Fruit fly (Drosophila melanogaster) whole organism, embryonic: ENCODE measurements around the gene Kr-h2.
A peak's percentile ranks its signal among the peaks of the same experiment; 100 is the strongest.

ENCODE experiments used
- Bgb ChIP-seq: fragments of 200-800 bp; sonication (Bioruptor generic); IDR thresholded peaks from 2 replicates; pipeline ENCODE4 v1.3.6; 2022; ENCODE audit warnings: missing biosample characterization, missing genetic modification characterization; ENCODE audit not compliant: partially characterized antibody
- CG11085 ChIP-seq: fragments of 200-800 bp; sonication (Bioruptor generic); IDR thresholded peaks from 2 replicates; pipeline ENCODE4 v1.3.6; 2022; ENCODE audit warnings: missing biosample characterization, missing genetic modification characterization
- CG11560 ChIP-seq: fragments of 200-800 bp; sonication (Bioruptor generic); IDR thresholded peaks from 3 replicates; pipeline ENCODE4 v1.3.6; 2022; ENCODE audit warnings: missing biosample characterization, missing genetic modification characterization
- CG13775 ChIP-seq: fragments of 200-800 bp; sonication (Bioruptor generic); optimal IDR thresholded peaks from 3 replicates; lab custom pipeline; 2017; ENCODE audit warnings: missing biosample characterization, mild to moderate bottlenecking, missing genetic modification characterization
- CG1603 ChIP-seq: fragments of 200-800 bp; sonication (Bioruptor generic); optimal IDR thresholded peaks from 2 replicates; lab custom pipeline; 2019; ENCODE audit warnings: missing biosample characterization, mild to moderate bottlenecking, missing genetic modification characterization, moderate library complexity
- CG17359 ChIP-seq: fragments of 200-800 bp; sonication (Bioruptor generic); optimal IDR thresholded peaks from 3 replicates; lab custom pipeline; 2018; ENCODE audit warnings: missing biosample characterization, mild to moderate bottlenecking, missing genetic modification characterization, moderate library complexity
- CG17829 ChIP-seq: fragments of 200-800 bp; optimal IDR thresholded peaks from 2 replicates; lab custom pipeline; 2019; ENCODE audit warnings: missing biosample characterization, mild to moderate bottlenecking, missing genetic modification characterization, moderate library complexity
- CG1832 ChIP-seq: fragments of 200-800 bp; sonication (Bioruptor generic); optimal IDR thresholded peaks from 2 replicates; lab custom pipeline; 2017; ENCODE audit warnings: missing biosample characterization, mild to moderate bottlenecking, missing genetic modification characterization, inconsistent platforms
- CG18599 ChIP-seq: fragments of 200-800 bp; sonication (Bioruptor generic); optimal IDR thresholded peaks from 3 replicates; lab custom pipeline; 2017; ENCODE audit warnings: missing biosample characterization, missing genetic modification characterization, mild to moderate bottlenecking, moderate library complexity, missing genetic modification reagents
- CG2199 ChIP-seq: fragments of 200-800 bp; sonication (Bioruptor generic); IDR thresholded peaks from 3 replicates; pipeline ENCODE4 v1.3.6; 2022; ENCODE audit warnings: missing biosample characterization, missing genetic modification characterization
- CG4282 ChIP-seq: fragments of 200-800 bp; sonication (Bioruptor generic); optimal IDR thresholded peaks from 2 replicates; lab custom pipeline; 2016; ENCODE audit warnings: missing biosample characterization, missing genetic modification characterization
- CG6272 ChIP-seq: fragments of 200-800 bp; sonication (Bioruptor generic); IDR thresholded peaks from 2 replicates; pipeline ENCODE4 v1.3.6; 2022; ENCODE audit warnings: missing biosample characterization, missing genetic modification characterization
- CG8478 ChIP-seq: fragments of >200 bp; optimal IDR thresholded peaks from 2 replicates; lab custom pipeline; 2018
- CG8944 ChIP-seq: fragments of 200-800 bp; sonication (Bioruptor generic); optimal IDR thresholded peaks from 3 replicates; lab custom pipeline; 2016; ENCODE audit warnings: missing biosample characterization, missing genetic modification characterization
- CkIIα-i1 ChIP-seq: fragments of 200-800 bp; sonication (Bioruptor generic); IDR thresholded peaks from 2 replicates; pipeline ENCODE4 v1.3.6; 2022; ENCODE audit warnings: missing biosample characterization, missing genetic modification characterization
- D19A ChIP-seq: fragments of 200-800 bp; optimal IDR thresholded peaks from 3 replicates; lab custom pipeline; 2019; ENCODE audit warnings: missing biosample characterization, mild to moderate bottlenecking, missing genetic modification characterization, moderate library complexity
- E2f2 ChIP-seq: fragments of 200-800 bp; sonication (Bioruptor generic); IDR thresholded peaks from 2 replicates; pipeline ENCODE4 v1.3.6; 2022; ENCODE audit warnings: missing biosample characterization, missing genetic modification characterization
- Gsc ChIP-seq: fragments of 200-800 bp; sonication (Bioruptor generic); IDR thresholded peaks from 2 replicates; pipeline ENCODE4 v1.3.6; 2022; ENCODE audit warnings: missing biosample characterization, missing genetic modification characterization
- HLH54F ChIP-seq: fragments of 200-800 bp; sonication (Bioruptor generic); optimal IDR thresholded peaks from 3 replicates; lab custom pipeline; 2016; ENCODE audit warnings: missing biosample characterization, missing genetic modification characterization
- Hand ChIP-seq: fragments of 200-800 bp; sonication (Bioruptor generic); optimal IDR thresholded peaks from 2 replicates; lab custom pipeline; 2017; ENCODE audit warnings: mild to moderate bottlenecking, missing biosample characterization, missing genetic modification reagents, missing genetic modification characterization
- Hey ChIP-seq: fragments of 200-800 bp; sonication (Bioruptor generic); optimal IDR thresholded peaks from 3 replicates; lab custom pipeline; 2018; ENCODE audit warnings: missing biosample characterization, mild to moderate bottlenecking, missing genetic modification characterization
- Lim3 ChIP-seq: fragments of 200-800 bp; sonication (Bioruptor generic); IDR thresholded peaks from 2 replicates; pipeline ENCODE4 v1.3.6; 2022; ENCODE audit warnings: missing biosample characterization, missing genetic modification characterization
- Meics ChIP-seq: fragments of 200-800 bp; sonication (Bioruptor generic); optimal IDR thresholded peaks from 2 replicates; lab custom pipeline; 2017; ENCODE audit warnings: missing biosample characterization, mild to moderate bottlenecking, missing genetic modification characterization
- Mrtf ChIP-seq: fragments of 200-800 bp; sonication (Bioruptor generic); IDR thresholded peaks from 3 replicates; pipeline ENCODE4 v1.3.6; 2022; ENCODE audit warnings: missing biosample characterization, missing genetic modification characterization
- NC2α ChIP-seq: fragments of 200-800 bp; sonication (Bioruptor generic); optimal IDR thresholded peaks from 2 replicates; lab custom pipeline; 2016; ENCODE audit warnings: missing biosample characterization, missing genetic modification characterization
- NFAT ChIP-seq: fragments of 200-800 bp; sonication (Bioruptor generic); IDR thresholded peaks from 2 replicates; pipeline ENCODE4 v1.3.6; 2022; ENCODE audit warnings: missing biosample characterization, missing genetic modification characterization
- Neu2 ChIP-seq: fragments of 200-800 bp; sonication (Bioruptor generic); optimal IDR thresholded peaks from 3 replicates; lab custom pipeline; 2016; ENCODE audit warnings: missing biosample characterization, missing genetic modification characterization, borderline replicate concordance
- Nf-YB ChIP-seq: fragments of 200-800 bp; sonication (Bioruptor generic); optimal IDR thresholded peaks from 3 replicates; lab custom pipeline; 2019; ENCODE audit warnings: missing biosample characterization, mild to moderate bottlenecking, missing genetic modification characterization, moderate library complexity
- ato ChIP-seq: fragments of 200-800 bp; sonication (Bioruptor generic); IDR thresholded peaks from 2 replicates; pipeline ENCODE4 v1.3.6; 2022; ENCODE audit warnings: missing biosample characterization, missing genetic modification characterization; ENCODE audit not compliant: partially characterized antibody
- az2 ChIP-seq: fragments of 200-800 bp; sonication (Bioruptor generic); optimal IDR thresholded peaks from 3 replicates; lab custom pipeline; 2016; ENCODE audit warnings: missing biosample characterization, missing genetic modification characterization
- chn ChIP-seq: fragments of 200-800 bp; sonication (Bioruptor generic); optimal IDR thresholded peaks from 2 replicates; lab custom pipeline; 2016; ENCODE audit warnings: missing biosample characterization, missing genetic modification characterization
- croc ChIP-seq: fragments of 200-800 bp; sonication (Bioruptor generic); conservative IDR thresholded peaks from 3 replicates; pipeline ENCODE4 v1.3.6; 2022; ENCODE audit warnings: missing biosample characterization, missing genetic modification characterization
- da ChIP-seq: fragments of 200-800 bp; sonication (Bioruptor generic); optimal IDR thresholded peaks from 2 replicates; lab custom pipeline; 2016; ENCODE audit warnings: missing biosample characterization, missing genetic modification characterization
- dm ChIP-seq: fragments of 200-800 bp; sonication (Bioruptor generic); optimal IDR thresholded peaks from 3 replicates; lab custom pipeline; 2016; ENCODE audit warnings: missing biosample characterization, missing genetic modification characterization
- dmrt99B ChIP-seq: fragments of 200-800 bp; sonication (Bioruptor generic); optimal IDR thresholded peaks from 2 replicates; lab custom pipeline; 2018; ENCODE audit warnings: missing biosample characterization, mild to moderate bottlenecking, missing genetic modification characterization, moderate library complexity
- en ChIP-seq: fragments of 200-800 bp; sonication (Bioruptor generic); optimal IDR thresholded peaks from 2 replicates; lab custom pipeline; 2016; ENCODE audit warnings: missing biosample characterization, missing genetic modification characterization
- fd64A ChIP-seq: fragments of 200-800 bp; sonication (Bioruptor generic); optimal IDR thresholded peaks from 3 replicates; lab custom pipeline; 2018; ENCODE audit warnings: missing biosample characterization, mild to moderate bottlenecking, missing genetic modification characterization
- fd96Cb ChIP-seq: fragments of 200-800 bp; sonication (Bioruptor generic); optimal IDR thresholded peaks from 2 replicates; lab custom pipeline; 2018; ENCODE audit warnings: missing biosample characterization, mild to moderate bottlenecking, missing genetic modification characterization, moderate library complexity
- grau ChIP-seq: fragments of 200-800 bp; optimal IDR thresholded peaks from 3 replicates; lab custom pipeline; 2019; ENCODE audit warnings: missing biosample characterization, mild to moderate bottlenecking, missing genetic modification characterization, moderate library complexity
- mld ChIP-seq: fragments of 200-800 bp; sonication (Bioruptor generic); IDR thresholded peaks from 3 replicates; pipeline ENCODE4 v1.3.6; 2022; ENCODE audit warnings: missing biosample characterization, missing genetic modification characterization; ENCODE audit not compliant: partially characterized antibody
- nerfin-2 ChIP-seq: fragments of 200-800 bp; sonication (Bioruptor generic); IDR thresholded peaks from 2 replicates; pipeline ENCODE4 v1.3.6; 2022; ENCODE audit warnings: missing biosample characterization, missing genetic modification characterization; ENCODE audit not compliant: partially characterized antibody
- pros ChIP-seq: fragments of 200-800 bp; sonication (Bioruptor generic); optimal IDR thresholded peaks from 3 replicates; lab custom pipeline; 2019; ENCODE audit warnings: missing biosample characterization, mild to moderate bottlenecking, missing genetic modification characterization, moderate library complexity
- scrt ChIP-seq: fragments of 200-800 bp; sonication (Bioruptor generic); optimal IDR thresholded peaks from 2 replicates; lab custom pipeline; 2018; ENCODE audit warnings: missing biosample characterization, mild to moderate bottlenecking, missing genetic modification characterization, moderate library complexity
- sd ChIP-seq: fragments of 200-800 bp; sonication (Bioruptor generic); optimal IDR thresholded peaks from 3 replicates; lab custom pipeline; 2018; ENCODE audit warnings: missing biosample characterization, mild to moderate bottlenecking, missing genetic modification characterization, moderate library complexity
- seq ChIP-seq: fragments of 200-800 bp; sonication (Bioruptor generic); IDR thresholded peaks from 2 replicates; pipeline ENCODE4 v1.3.6; 2022; ENCODE audit warnings: missing biosample characterization, missing genetic modification characterization
- shn ChIP-seq: fragments of 200-800 bp; sonication (Bioruptor generic); optimal IDR thresholded peaks from 3 replicates; lab custom pipeline; 2016; ENCODE audit warnings: missing biosample characterization, missing genetic modification characterization
- sim ChIP-seq: fragments of 200-800 bp; sonication (Bioruptor generic); IDR thresholded peaks from 2 replicates; pipeline ENCODE4 v1.3.6; 2022; ENCODE audit warnings: missing biosample characterization, missing genetic modification characterization
- slbo ChIP-seq: fragments of 200-800 bp; sonication (Bioruptor generic); IDR thresholded peaks from 2 replicates; pipeline ENCODE4 v1.3.6; 2022; ENCODE audit warnings: missing biosample characterization, missing genetic modification characterization
- so ChIP-seq: fragments of 200-800 bp; sonication (Bioruptor generic); IDR thresholded peaks from 3 replicates; pipeline ENCODE4 v1.3.6; 2022; ENCODE audit warnings: missing biosample characterization, missing genetic modification characterization
- yki ChIP-seq: fragments of >200 bp; optimal IDR thresholded peaks from 3 replicates; lab custom pipeline; 2018
- z ChIP-seq: fragments of 200-800 bp; sonication (Bioruptor generic); IDR thresholded peaks from 3 replicates; pipeline ENCODE4 v1.3.6; 2022; ENCODE audit warnings: missing biosample characterization, missing genetic modification characterization

Kr-h2 gene

DNA sequence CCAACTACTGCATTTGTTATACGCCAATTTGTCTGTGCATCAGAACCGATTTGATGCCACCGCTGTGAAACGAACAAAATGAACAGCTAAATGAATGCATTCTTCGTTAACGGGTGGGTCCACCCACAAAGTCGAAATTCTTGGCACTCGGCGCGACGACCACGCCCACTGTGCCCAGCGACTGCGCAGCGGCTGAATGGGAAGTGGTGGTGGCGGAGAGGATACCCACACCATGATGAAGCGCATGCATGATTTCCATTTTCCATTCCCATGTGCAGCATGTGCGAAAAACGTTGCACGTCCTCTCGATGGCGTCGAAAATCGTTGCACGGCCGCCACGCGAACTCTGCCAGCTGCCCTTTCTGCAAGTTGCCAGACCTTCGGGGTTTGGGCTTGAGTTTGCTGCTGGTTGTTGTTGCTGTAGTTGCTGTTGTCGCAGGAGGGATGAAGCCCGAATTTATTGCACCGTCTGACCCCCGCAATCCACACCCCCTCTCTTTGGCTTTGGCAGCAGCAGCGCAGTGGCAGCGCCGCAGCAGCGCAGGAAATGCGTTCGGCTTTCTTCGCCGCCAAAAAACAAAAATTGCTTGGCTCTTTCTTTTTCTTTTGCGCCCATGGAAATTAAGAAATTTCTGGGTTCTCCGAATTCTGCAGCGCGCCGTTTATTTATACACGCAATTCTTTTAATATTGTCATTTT lies 10.5 kb downstream of the Kr-h2 start:
- TF ChIP-seq fd64A (GFP tag; lab: Kevin White, UChicago), result no peak
- no peak for TF ChIP-seq so (GFP tag; lab: Robert Waterston, UW)
- no peak for TF ChIP-seq CG6272 (GFP tag; lab: Robert Waterston, UW)
- TF ChIP-seq Neu2, result no peak
- TF ChIP-seq Lim3 (GFP tag; lab: Robert Waterston, UW), result no peak
- TF ChIP-seq nerfin-2 (GFP tag; lab: Robert Waterston, UW), result no peak
- no peak for TF ChIP-seq az2 (GFP tag; lab: Kevin White, UChicago)
- no peak for TF ChIP-seq yki
- TF ChIP-seq CG11085 (GFP tag; lab: Robert Waterston, UW), result no peak
- TF ChIP-seq CkIIα-i1 (GFP tag; lab: Robert Waterston, UW), result no peak
- 0 out of 2 replicates have a peak, but pooled peaks have one; percentile 15 for TF ChIP-seq ato (GFP tag; lab: Robert Waterston, UW)
- TF ChIP-seq D19A (tag; lab: Kevin White, UChicago), result no peak
- no peak for TF ChIP-seq sd (tag; lab: Kevin White, UChicago)
- TF ChIP-seq CG2199, result peak; percentile 70; the same call in 1 of the 3 replicates
- no peak for TF ChIP-seq Bgb (GFP tag; lab: Robert Waterston, UW)
- no peak for TF ChIP-seq CG13775 (GFP tag; lab: Kevin White, UChicago)
- no peak for TF ChIP-seq CG18599 (GFP tag; lab: Kevin White, UChicago)
- no peak for TF ChIP-seq sim
- TF ChIP-seq CG8944 (GFP tag; lab: Kevin White, UChicago), result no peak
- no peak for TF ChIP-seq slbo (GFP tag; lab: Robert Waterston, UW)
- TF ChIP-seq CG8478 (lab: Kevin White, UChicago), result peak; percentile 21
- TF ChIP-seq HLH54F (GFP tag; lab: Kevin White, UChicago), result no peak
- no peak for TF ChIP-seq CG1603 (tag; lab: Kevin White, UChicago)
- no peak for TF ChIP-seq shn (GFP tag; lab: Kevin White, UChicago)
- no peak for TF ChIP-seq CG4282
- TF ChIP-seq Hey, result peak; percentile 8
- TF ChIP-seq Hand, result no peak
- TF ChIP-seq Mrtf, result no peak
- TF ChIP-seq fd96Cb (tag; lab: Kevin White, UChicago), result no peak
- TF ChIP-seq dm, result no peak
- TF ChIP-seq da, result peak; percentile 5
- TF ChIP-seq Nf-YB (GFP tag; lab: Kevin White, UChicago), result no peak
- no peak for TF ChIP-seq NC2α (GFP tag; lab: Kevin White, UChicago)
- TF ChIP-seq E2f2 (GFP tag; lab: Robert Waterston, UW), result no peak
- TF ChIP-seq z (GFP tag; lab: Robert Waterston, UW), result peak; percentile 56; the same call in 1 of the 3 replicates
- TF ChIP-seq CG11560, result no peak
- TF ChIP-seq croc, result no peak
- peak; percentile 86 for TF ChIP-seq pros (GFP tag; lab: Kevin White, UChicago)
- TF ChIP-seq dmrt99B, result no peak
- TF ChIP-seq CG17359 (tag; lab: Kevin White, UChicago), result no peak
- TF ChIP-seq Meics (GFP tag; lab: Kevin White, UChicago), result no peak
- TF ChIP-seq NFAT (GFP tag; lab: Robert Waterston, UW), result no peak
- TF ChIP-seq en (GFP tag; lab: Kevin White, UChicago), result no peak
- TF ChIP-seq chn (GFP tag; lab: Kevin White, UChicago), result no peak
- TF ChIP-seq CG1832, result no peak
- TF ChIP-seq grau (tag; lab: Kevin White, UChicago), result no peak
- TF ChIP-seq Gsc, result no peak
- no peak for TF ChIP-seq scrt
- TF ChIP-seq mld, result no peak; the same call in 2 of the 3 replicates
- no peak for TF ChIP-seq CG17829 (tag; lab: Kevin White, UChicago)
- TF ChIP-seq seq, result no peak
